Worm (Caenorhabditis elegans): ENCODE data around the gene pptr-1.
"Not testable (repeated sequence)": the region's sequence is repeated elsewhere in the genome, so short reads cannot be mapped to it uniquely, and the experiment has no call there.

- not testable (repeated sequence) for TF ChIP-seq snpc-4 (tag; optimal IDR thresholded peaks at IDR 0.05); jun-1 (tag; optimal IDR thresholded peaks at IDR 0.05); sea-2 (GFP tag; optimal IDR thresholded peaks at IDR 0.05); unc-39 (tag; optimal IDR thresholded peaks at IDR 0.05); hmg-11 (tag; optimal IDR thresholded peaks at IDR 0.05); lin-39 (tag; optimal IDR thresholded peaks at IDR 0.05); nhr-11 (tag; optimal IDR thresholded peaks at IDR 0.05); ceh-9 (tag; optimal IDR thresholded peaks at IDR 0.05); fkh-2 (tag; optimal IDR thresholded peaks at IDR 0.05)
Measured at ce11 chrV:16383729-16384128, 26.4 kb downstream of the pptr-1 start, which contains the start of gene F13A7.7.

Measured in whole organism, L3 larva.